Worm (Caenorhabditis elegans) whole organism, L1 larva: ENCODE measurements around the gene pgm-2.

Experiments
- C04F5.9 ChIP-seq: sonication (generic microtip); optimal IDR thresholded peaks from 2 replicates; lab custom pipeline; 2016; ENCODE audit warnings: missing genetic modification characterization, missing compliant biosample characterization
- F16B12.6 ChIP-seq: fragments of 150-350 bp; optimal IDR thresholded peaks from 2 replicates; lab custom pipeline; 2014; ENCODE audit warnings: missing biosample characterization, missing genetic modification characterization
- Y116A8C.19 ChIP-seq: sonication (generic microtip); optimal IDR thresholded peaks from 2 replicates; lab custom pipeline; 2016; ENCODE audit warnings: missing compliant biosample characterization, missing genetic modification characterization, borderline replicate concordance
- alr-1 ChIP-seq: fragments of 200-800 bp; sonication (Bioruptor generic); optimal IDR thresholded peaks from 2 replicates; lab custom pipeline; 2018; ENCODE audit warnings: borderline replicate concordance, mild to moderate bottlenecking, missing genetic modification characterization, missing compliant biosample characterization
- aly-2 ChIP-seq: fragments of 150-350 bp; optimal IDR thresholded peaks from 2 replicates; lab custom pipeline; 2014; ENCODE audit warnings: missing biosample characterization, missing genetic modification characterization
- ama-1 ChIP-seq: fragments of 150-350 bp; optimal IDR thresholded peaks from 2 replicates; lab custom pipeline; 2014
- ceh-88 ChIP-seq: fragments of 200-800 bp; sonication (Bioruptor generic); IDR thresholded peaks from 2 replicates; pipeline ENCODE4 v1.3.6; 2022; ENCODE audit warnings: missing genetic modification characterization, missing compliant biosample characterization
- ceh-90 ChIP-seq: sonication (generic microtip); optimal IDR thresholded peaks from 2 replicates; lab custom pipeline; 2016; ENCODE audit warnings: missing genetic modification characterization, missing compliant biosample characterization
- ces-1 ChIP-seq: fragments of 150-350 bp; optimal IDR thresholded peaks from 2 replicates; lab custom pipeline; 2014; ENCODE audit warnings: missing biosample characterization, missing genetic modification reagents, missing genetic modification characterization
- dpl-1 ChIP-seq, 3 experiments: fragments of 150-350 bp in 2 of 3; sonication (generic microtip) in 1 of 3; optimal IDR thresholded peaks; 2 replicates each; lab custom pipeline; 2014 to 2017; ENCODE audit warnings: missing biosample characterization in 3 of 3, missing genetic modification characterization in 3 of 3, missing genetic modification reagents in 3 of 3
- dsc-1 ChIP-seq: sonication (generic microtip); optimal IDR thresholded peaks from 2 replicates; lab custom pipeline; 2016; ENCODE audit warnings: mild to moderate bottlenecking, missing genetic modification characterization, missing compliant biosample characterization
- efl-1 ChIP-seq, 4 experiments: fragments of 150-350 bp; optimal IDR thresholded peaks in 3 of 4; peaks in 1 of 4; 1 replicate in 1 of 4; 2 replicates in 3 of 4; lab custom pipeline; 2014; ENCODE audit warnings: missing biosample characterization in 2 of 4, missing genetic modification characterization in 2 of 4, missing genetic modification reagents in 2 of 4
- egl-13 ChIP-seq: sonication (generic microtip); optimal IDR thresholded peaks from 2 replicates; lab custom pipeline; 2016; ENCODE audit warnings: missing genotype, missing genetic modification reagents, missing genetic modification characterization, missing compliant biosample characterization
- egl-27 ChIP-seq, 2 experiments: fragments of 150-350 bp in 1 of 2; sonication (generic microtip); optimal IDR thresholded peaks; 3 replicates each; lab custom pipeline; 2017 to 2018; ENCODE audit warnings: missing biosample characterization in 2 of 2, missing genetic modification characterization in 2 of 2, missing genetic modification reagents in 2 of 2
- elt-2 ChIP-seq: sonication (generic microtip); optimal IDR thresholded peaks from 2 replicates; lab custom pipeline; 2016; ENCODE audit warnings: missing genetic modification characterization, mild to moderate bottlenecking, inconsistent platforms, missing compliant biosample characterization, missing genetic modification reagents
- fkh-10 ChIP-seq: sonication (generic microtip); optimal IDR thresholded peaks from 2 replicates; lab custom pipeline; 2017; ENCODE audit warnings: missing biosample characterization, missing genetic modification reagents, missing genetic modification characterization
- fkh-4 ChIP-seq: sonication (generic microtip); optimal IDR thresholded peaks from 2 replicates; lab custom pipeline; 2016; ENCODE audit warnings: missing compliant biosample characterization, missing genetic modification characterization, borderline replicate concordance
- fkh-8 ChIP-seq: sonication (generic microtip); optimal IDR thresholded peaks from 2 replicates; lab custom pipeline; 2016; ENCODE audit warnings: mild to moderate bottlenecking, missing genetic modification characterization, missing compliant biosample characterization
- fos-1 ChIP-seq: fragments of 150-350 bp; optimal IDR thresholded peaks from 2 replicates; lab custom pipeline; 2014; ENCODE audit warnings: missing biosample characterization, missing genetic modification characterization
- hlh-17 ChIP-seq: fragments of 200-800 bp; sonication (Bioruptor generic); optimal IDR thresholded peaks from 2 replicates; lab custom pipeline; 2018; ENCODE audit warnings: missing genetic modification characterization, mild to moderate bottlenecking, missing compliant biosample characterization, moderate library complexity, borderline replicate concordance
- hlh-4 ChIP-seq: sonication (generic microtip); optimal IDR thresholded peaks from 2 replicates; lab custom pipeline; 2016; ENCODE audit warnings: mild to moderate bottlenecking, missing genetic modification characterization, missing compliant biosample characterization
- irx-1 ChIP-seq: sonication (generic microtip); optimal IDR thresholded peaks from 2 replicates; lab custom pipeline; 2016; ENCODE audit warnings: missing genetic modification characterization, missing compliant biosample characterization
- isw-1 ChIP-seq: fragments of 200-800 bp; sonication (Bioruptor generic); IDR thresholded peaks from 2 replicates; pipeline ENCODE4 v1.3.6; 2022; ENCODE audit warnings: missing genetic modification characterization, missing compliant biosample characterization
- jun-1 ChIP-seq: fragments of 150-350 bp; optimal IDR thresholded peaks from 2 replicates; lab custom pipeline; 2014; ENCODE audit warnings: missing biosample characterization, missing genetic modification reagents, missing genetic modification characterization
- lin-14 ChIP-seq: fragments of 200-800 bp; sonication (Bioruptor generic); optimal IDR thresholded peaks from 2 replicates; lab custom pipeline; 2018; ENCODE audit warnings: mild to moderate bottlenecking, missing genetic modification characterization, moderate library complexity, missing compliant biosample characterization
- lin-39 ChIP-seq: fragments of 150-350 bp; optimal IDR thresholded peaks from 2 replicates; lab custom pipeline; 2014; ENCODE audit warnings: missing biosample characterization, missing genetic modification reagents, missing genetic modification characterization
- lir-3 ChIP-seq: sonication (generic microtip); optimal IDR thresholded peaks from 2 replicates; lab custom pipeline; 2016; ENCODE audit warnings: mild to moderate bottlenecking, missing genetic modification characterization, moderate library complexity, missing compliant biosample characterization; ENCODE audit not compliant: poor library complexity
- lsy-2 ChIP-seq, 2 experiments: fragments of 150-350 bp; optimal IDR thresholded peaks; 2 replicates each; lab custom pipeline; 2014; ENCODE audit warnings: missing biosample characterization in 2 of 2, missing genetic modification characterization in 2 of 2
- mdl-1 ChIP-seq, 2 experiments: fragments of 150-350 bp; optimal IDR thresholded peaks; 2 replicates each; lab custom pipeline; 2014 to 2017; ENCODE audit warnings: missing biosample characterization in 2 of 2, missing genetic modification characterization in 2 of 2, inconsistent platforms in 1 of 2
- mef-2 ChIP-seq: fragments of 150-350 bp; optimal IDR thresholded peaks from 2 replicates; lab custom pipeline; 2014; ENCODE audit warnings: missing biosample characterization, missing genetic modification characterization
- mep-1 ChIP-seq: fragments of 150-350 bp; optimal IDR thresholded peaks from 2 replicates; lab custom pipeline; 2014; ENCODE audit warnings: missing biosample characterization, missing genetic modification characterization
- nhr-237 ChIP-seq: fragments of 150-350 bp; optimal IDR thresholded peaks from 2 replicates; lab custom pipeline; 2014; ENCODE audit warnings: missing biosample characterization, missing genetic modification characterization
- nhr-71 ChIP-seq: sonication (generic microtip); optimal IDR thresholded peaks from 2 replicates; lab custom pipeline; 2016; ENCODE audit warnings: mild to moderate bottlenecking, missing genetic modification characterization, moderate library complexity, missing compliant biosample characterization
- nhr-76 ChIP-seq: sonication (generic microtip); optimal IDR thresholded peaks from 2 replicates; lab custom pipeline; 2017; ENCODE audit warnings: missing biosample characterization, missing genetic modification characterization
- nhr-77 ChIP-seq: fragments of 150-350 bp; optimal IDR thresholded peaks from 2 replicates; lab custom pipeline; 2014; ENCODE audit warnings: missing biosample characterization, missing genetic modification characterization
- nhr-85 ChIP-seq: sonication (generic microtip); peaks from one replicate; lab custom pipeline; 2016; ENCODE audit warnings: missing genetic modification characterization, inconsistent platforms, missing compliant biosample characterization
- nhr-90 ChIP-seq: sonication (generic microtip); optimal IDR thresholded peaks from 2 replicates; lab custom pipeline; 2016; ENCODE audit warnings: mild to moderate bottlenecking, missing genetic modification characterization, missing compliant biosample characterization; ENCODE audit not compliant: poor library complexity
- rnt-1 ChIP-seq: sonication (generic microtip); optimal IDR thresholded peaks from 2 replicates; lab custom pipeline; 2016; ENCODE audit warnings: mild to moderate bottlenecking, missing genetic modification characterization, moderate library complexity, missing compliant biosample characterization
- skn-1 ChIP-seq: fragments of 150-350 bp; optimal IDR thresholded peaks from 2 replicates; lab custom pipeline; 2014; ENCODE audit warnings: missing biosample characterization, missing genetic modification characterization
- snpc-4 ChIP-seq: fragments of 150-350 bp; optimal IDR thresholded peaks from 2 replicates; lab custom pipeline; 2014; ENCODE audit warnings: missing biosample characterization, missing genetic modification characterization
- snu-23 ChIP-seq: sonication (generic microtip); optimal IDR thresholded peaks from 2 replicates; lab custom pipeline; 2016; ENCODE audit warnings: missing genetic modification characterization, missing compliant biosample characterization
- sup-37 ChIP-seq: fragments of 200-800 bp; sonication (Bioruptor generic); optimal IDR thresholded peaks from 2 replicates; lab custom pipeline; 2018; ENCODE audit warnings: mild to moderate bottlenecking, missing genetic modification characterization, missing compliant biosample characterization
- tbx-2 ChIP-seq: sonication (generic microtip); optimal IDR thresholded peaks from 2 replicates; lab custom pipeline; 2016; ENCODE audit warnings: missing genetic modification characterization, missing compliant biosample characterization
- tlp-1 ChIP-seq: fragments of 150-350 bp; optimal IDR thresholded peaks from 2 replicates; lab custom pipeline; 2014; ENCODE audit warnings: missing biosample characterization, missing genetic modification characterization
- unc-130 ChIP-seq: fragments of 150-350 bp; optimal IDR thresholded peaks from 2 replicates; lab custom pipeline; 2017; ENCODE audit warnings: missing biosample characterization, missing genetic modification characterization, inconsistent platforms
- unc-30 ChIP-seq: sonication (generic microtip); optimal IDR thresholded peaks from 2 replicates; lab custom pipeline; 2017; ENCODE audit warnings: missing biosample characterization, missing genetic modification characterization
- unc-62 ChIP-seq: fragments of 150-350 bp; optimal IDR thresholded peaks from 2 replicates; lab custom pipeline; 2014; ENCODE audit warnings: missing biosample characterization, missing genetic modification reagents, missing genetic modification characterization
- unc-86 ChIP-seq: sonication (generic microtip); optimal IDR thresholded peaks from 2 replicates; lab custom pipeline; 2016; ENCODE audit warnings: missing genetic modification characterization, missing compliant biosample characterization
- unc-98 ChIP-seq: fragments of 200-800 bp; sonication (Bioruptor generic); IDR thresholded peaks from 2 replicates; pipeline ENCODE4 v1.3.6; 2022; ENCODE audit warnings: missing genetic modification characterization, missing compliant biosample characterization
- xbp-1 ChIP-seq: sonication (generic microtip); optimal IDR thresholded peaks from 2 replicates; lab custom pipeline; 2016; ENCODE audit warnings: missing genetic modification characterization, missing compliant biosample characterization
- zip-4 ChIP-seq: fragments of 200-800 bp; sonication (Bioruptor generic); optimal IDR thresholded peaks from 2 replicates; lab custom pipeline; 2018; ENCODE audit warnings: mild to moderate bottlenecking, missing genetic modification characterization, moderate library complexity, missing compliant biosample characterization
- ztf-11 ChIP-seq, 2 experiments: sonication (generic microtip); optimal IDR thresholded peaks; 2 replicates each; lab custom pipeline; 2016 to 2017; ENCODE audit warnings: missing genetic modification characterization in 2 of 2, missing biosample characterization in 1 of 2, missing compliant biosample characterization in 1 of 2
- ztf-4 ChIP-seq: fragments of 150-350 bp; optimal IDR thresholded peaks from 2 replicates; lab custom pipeline; 2014; ENCODE audit warnings: missing biosample characterization, missing genetic modification characterization

pgm-2 gene

ce11 chrIII:13256438-13256928 lies 42.7 kb upstream of the pgm-2 start, which contains the start of gene F56A8.3 (continued):
- peak; percentile 48 for TF ChIP-seq jun-1 (tag; lab: Kevin White, UChicago)
- no peak for TF ChIP-seq C04F5.9 (tag; lab: Kevin White, UChicago)
- peak; percentile 39 for TF ChIP-seq nhr-77
- no peak for TF ChIP-seq mef-2 (tag; lab: Kevin White, UChicago)
- no peak for TF ChIP-seq lin-14 (GFP tag; lab: Kevin White, UChicago)
- TF ChIP-seq snu-23 (GFP tag; lab: Kevin White, UChicago) = peak; percentile 86
- TF ChIP-seq hlh-4 (tag; lab: Kevin White, UChicago) = no peak
- no peak for TF ChIP-seq ces-1
- TF ChIP-seq elt-2 (tag; lab: Kevin White, UChicago) = no peak
- TF ChIP-seq fkh-4 (tag; lab: Kevin White, UChicago) = no peak
- TF ChIP-seq lir-3 (tag; lab: Kevin White, UChicago) = no peak
- TF ChIP-seq dsc-1 (tag; lab: Kevin White, UChicago) = peak; percentile 78
- TF ChIP-seq lsy-2 (tag; optimal IDR thresholded peaks at IDR 0.05; lab: Kevin White, UChicago) = peak; percentile 83 to 91
- peak; percentile 98 to 99 (median 99) for TF ChIP-seq dpl-1 (GFP tag; optimal IDR thresholded peaks at IDR 0.05; lab: Kevin White, UChicago)
- no peak for TF ChIP-seq egl-13
- TF ChIP-seq nhr-76 (tag; lab: Kevin White, UChicago) = no peak
- peak; percentile 78 for TF ChIP-seq tbx-2 (tag; lab: Kevin White, UChicago)
- TF ChIP-seq isw-1 (GFP tag; lab: Robert Waterston, UW) = peak; percentile 50
- TF ChIP-seq fkh-10 = no peak
- TF ChIP-seq unc-98 (GFP tag; lab: Robert Waterston, UW) = no peak
- peak; percentile 85 for TF ChIP-seq nhr-71
- TF ChIP-seq mdl-1 (tag; optimal IDR thresholded peaks at IDR 0.05; lab: Kevin White, UChicago) = peak in 1 of 2 experiments; percentile 60
- peak; percentile 81 for TF ChIP-seq rnt-1 (tag; lab: Kevin White, UChicago)
- TF ChIP-seq fkh-8 (tag; lab: Kevin White, UChicago) = no peak
- peak; percentile 49 for TF ChIP-seq ama-1 (lab: Kevin White, UChicago)
- TF ChIP-seq snpc-4 (tag; lab: Kevin White, UChicago) = peak; percentile 37
- peak; percentile 76 for TF ChIP-seq skn-1 (tag; lab: Kevin White, UChicago)
- peak; percentile 65 for TF ChIP-seq unc-130 (tag; lab: Kevin White, UChicago)
- TF ChIP-seq mep-1 (tag; lab: Kevin White, UChicago) = peak; percentile 75
- TF ChIP-seq tlp-1 (tag; lab: Kevin White, UChicago) = no peak
- no peak for TF ChIP-seq ceh-90 (tag; lab: Kevin White, UChicago)
- TF ChIP-seq fos-1 = peak; percentile 33
- no peak for TF ChIP-seq Y116A8C.19 (tag; lab: Kevin White, UChicago)
- peak; percentile 32 for TF ChIP-seq nhr-237 (tag; lab: Kevin White, UChicago)
- TF ChIP-seq ztf-4 = peak; percentile 65
- TF ChIP-seq unc-30 (tag; lab: Kevin White, UChicago) = no peak
- peak; percentile 82 for TF ChIP-seq lin-39 (tag; lab: Kevin White, UChicago)
- TF ChIP-seq unc-62 = no peak
- TF ChIP-seq aly-2 (tag; lab: Kevin White, UChicago) = peak; percentile 73
- no peak for TF ChIP-seq sup-37
- peak; percentile 74 for TF ChIP-seq nhr-85
- TF ChIP-seq F16B12.6 (tag; lab: Kevin White, UChicago) = peak; percentile 47
- no peak for TF ChIP-seq ceh-88 (GFP tag; lab: Robert Waterston, UW)
- TF ChIP-seq egl-27 (tag; optimal IDR thresholded peaks at IDR 0.05; lab: Kevin White, UChicago) = no peak
- peak; percentile 80 for TF ChIP-seq nhr-90 (tag; lab: Kevin White, UChicago)
- no peak for TF ChIP-seq ztf-11 (tag; optimal IDR thresholded peaks at IDR 0.05; lab: Kevin White, UChicago)
- peak; percentile 19 for TF ChIP-seq unc-86 (tag; lab: Kevin White, UChicago)
- peak; percentile 99 to 100 for TF ChIP-seq efl-1 (optimal IDR thresholded peaks at IDR 0.05; lab: Kevin White, UChicago)
- peak; percentile 99 to 100 for TF ChIP-seq efl-1 (GFP tag; optimal IDR thresholded peaks at IDR 0.05 in 1 of 2; lab: Kevin White, UChicago)
- peak; percentile 22 for TF ChIP-seq zip-4 (GFP tag; lab: Kevin White, UChicago)
- TF ChIP-seq hlh-17 (GFP tag; lab: Kevin White, UChicago) = no peak
- TF ChIP-seq alr-1 (tag; lab: Kevin White, UChicago) = no peak
- TF ChIP-seq xbp-1 = peak; percentile 70
- TF ChIP-seq irx-1 (tag; lab: Kevin White, UChicago) = peak; percentile 60
